Fruit fly (Drosophila melanogaster) S2 (cell line): ENCODE data around the gene CG33631.

Source experiments
- CG8478 ChIP-seq: fragments of >200 bp; optimal IDR thresholded peaks from 2 replicates; lab custom pipeline; 2018
- CTCF ChIP-seq, 2 experiments: fragments of >200 bp; optimal IDR thresholded peaks; 2 replicates each; lab custom pipeline; 2018

Gene CG33631

DNA sequence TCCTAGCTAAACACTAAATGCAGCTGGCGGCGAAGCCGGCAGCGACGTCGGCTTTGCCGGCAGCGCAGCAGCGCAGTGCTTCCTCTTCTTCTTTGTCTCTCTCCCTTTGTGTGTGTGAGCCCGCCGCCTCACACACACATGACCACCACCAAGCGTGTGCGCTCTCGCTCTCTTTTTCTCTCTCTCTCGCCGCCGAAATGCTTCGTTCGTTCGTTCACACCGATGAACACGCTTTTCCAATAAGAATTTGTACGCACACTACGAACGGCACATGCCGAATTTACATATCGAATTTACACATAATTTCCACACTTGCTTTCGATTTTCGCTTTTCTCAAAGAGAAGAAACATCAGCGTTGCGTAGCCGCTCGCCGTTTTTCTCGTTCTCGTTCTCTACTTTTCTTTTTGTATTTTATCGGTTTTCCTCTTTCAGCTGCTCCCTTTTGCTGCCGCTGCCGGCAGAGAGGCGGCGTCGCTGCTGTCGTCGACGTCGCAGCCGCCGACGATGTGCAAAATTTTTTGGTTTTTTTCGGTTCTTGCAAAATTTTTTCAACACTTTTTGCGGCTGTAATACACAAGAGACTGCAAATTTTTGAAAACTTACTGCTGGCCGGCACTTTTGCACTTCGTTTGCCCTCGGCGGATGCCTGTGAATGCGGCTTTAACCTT is 45.5 kb downstream of the CG33631 start:
- TF ChIP-seq CTCF (optimal IDR thresholded peaks at IDR 0.05; lab: Kevin White, UChicago) (no peak), CG8478 (lab: Kevin White, UChicago) (no peak)

DNA sequence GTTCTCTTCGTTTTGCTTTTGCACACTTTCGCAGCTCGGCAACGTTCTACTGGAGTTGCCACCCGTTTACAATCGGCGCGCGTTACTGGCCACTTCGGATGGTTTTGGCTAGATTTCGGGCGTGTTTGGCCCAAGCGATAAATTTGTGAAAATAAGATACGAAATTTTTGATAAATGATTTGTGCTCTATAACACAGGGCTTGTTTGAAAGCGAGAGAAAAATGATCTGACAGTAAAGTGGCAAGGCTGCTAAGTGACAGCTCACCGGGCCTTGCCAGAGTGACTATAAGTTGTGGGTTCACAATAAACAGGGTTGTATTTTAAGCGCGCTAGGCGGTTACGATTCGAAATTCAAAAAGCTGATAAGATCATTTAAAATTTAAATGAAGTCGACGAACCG is 46.1 kb downstream of the CG33631 start, which contains the start of gene Fmr1:
TSS of gene Fmr1 (minus strand) at position 184 of the 400 bp plus-strand sequence.
- TF ChIP-seq CG8478 (lab: Kevin White, UChicago) (no peak), CTCF (optimal IDR thresholded peaks at IDR 0.05; lab: Kevin White, UChicago) (peak; percentile 40 to 41)

DNA sequence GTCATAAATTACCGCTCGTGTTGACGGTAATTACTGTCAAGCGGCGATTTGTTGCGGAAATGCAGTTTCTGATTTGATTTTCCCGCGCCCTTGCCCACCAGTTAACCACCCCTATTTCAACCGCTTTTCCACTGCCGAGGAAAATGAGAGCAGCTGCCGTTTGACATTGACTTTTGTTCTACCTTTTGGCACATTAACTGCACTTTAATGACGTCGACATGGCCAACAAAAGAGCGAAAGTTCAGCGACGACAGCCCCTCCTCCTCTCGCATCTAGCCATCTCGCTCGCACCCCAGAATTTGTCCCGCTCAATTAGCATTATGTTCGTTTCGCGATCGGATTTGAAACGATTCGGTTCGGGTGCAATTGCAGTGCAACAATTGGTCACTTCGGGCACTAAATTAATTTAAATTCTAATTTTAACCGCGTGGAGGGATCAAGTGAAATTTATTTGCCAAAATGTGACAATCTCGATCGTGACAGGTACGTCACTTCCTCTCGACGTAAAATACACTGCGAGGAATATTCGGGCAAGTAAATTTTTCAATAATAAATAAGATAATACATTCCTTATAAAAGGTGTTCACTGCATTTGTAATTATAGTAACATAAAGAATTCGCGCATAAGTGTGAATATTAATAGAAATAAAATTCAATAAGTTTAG is 47.5 kb downstream of the CG33631 start:
- TF ChIP-seq CG8478 (lab: Kevin White, UChicago) (no peak), CTCF (optimal IDR thresholded peaks at IDR 0.05; lab: Kevin White, UChicago) (no peak)

DNA sequence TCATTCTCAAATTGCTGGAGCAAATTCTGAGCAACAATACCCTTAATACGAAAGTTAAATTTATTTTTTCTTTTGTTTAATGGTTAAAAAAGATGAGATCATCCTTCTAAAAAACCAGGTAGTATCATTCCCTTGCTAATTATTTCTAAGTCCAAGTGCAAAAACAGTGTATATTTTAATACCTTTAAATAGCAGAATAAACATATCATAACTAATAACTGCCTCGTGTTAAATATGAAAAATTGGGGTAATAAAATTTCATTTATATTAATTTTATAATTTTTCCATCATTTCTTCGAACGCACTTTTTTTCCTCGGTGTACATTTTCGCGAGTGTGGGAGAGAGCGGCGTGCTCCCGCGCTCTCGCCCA is 48.0 kb downstream of the CG33631 start:
- TF ChIP-seq CG8478 (lab: Kevin White, UChicago), result no peak
- TF ChIP-seq CTCF (optimal IDR thresholded peaks at IDR 0.05; lab: Kevin White, UChicago), result no peak

DNA sequence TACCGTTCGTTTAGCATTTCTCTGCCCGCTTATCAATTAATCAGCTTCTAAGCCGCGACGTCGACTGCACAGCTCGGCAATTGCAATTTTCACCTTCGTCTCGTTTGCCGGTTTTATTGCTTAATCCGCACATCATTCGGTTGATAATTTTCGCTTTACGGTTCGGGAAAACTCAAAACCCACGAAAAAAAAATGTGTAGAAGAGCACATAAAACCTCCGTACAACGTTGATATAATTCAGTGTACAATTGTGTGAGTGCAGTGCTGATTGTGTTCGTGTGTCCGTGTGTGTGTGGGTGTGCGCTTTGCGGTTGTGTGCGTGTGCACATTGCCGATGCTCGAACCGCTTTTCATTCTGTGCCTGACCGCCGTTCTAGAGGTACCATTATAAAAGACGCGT is 48.4 kb downstream of the CG33631 start, which contains the start of gene CAH7:
TSS of gene CAH7 (plus strand) at position 43 of the 400 bp plus-strand sequence.
- TF ChIP-seq CG8478 (lab: Kevin White, UChicago) (no peak), CTCF (optimal IDR thresholded peaks at IDR 0.05; lab: Kevin White, UChicago) (no peak)

DNA sequence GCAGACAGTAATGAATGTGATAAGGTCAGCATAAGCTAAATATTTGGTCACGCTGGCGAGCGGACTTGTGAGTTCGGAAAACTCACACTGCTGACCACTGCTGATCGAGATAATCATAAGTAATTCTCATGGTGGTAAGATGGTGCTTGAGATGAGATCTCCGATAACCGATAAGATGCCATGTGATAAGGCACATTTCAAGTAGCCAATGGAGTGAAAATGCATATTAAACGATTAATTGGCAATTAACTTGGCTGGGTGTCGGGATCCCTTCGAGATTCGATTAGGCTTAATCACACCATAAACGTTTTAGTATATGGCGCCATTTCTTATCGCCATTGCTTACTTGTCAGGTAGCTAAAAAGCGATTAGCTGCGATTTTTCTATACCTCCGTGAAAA is 49.9 kb downstream of the CG33631 start:
- no peak for TF ChIP-seq CG8478 (lab: Kevin White, UChicago)
- TF ChIP-seq CTCF (optimal IDR thresholded peaks at IDR 0.05; lab: Kevin White, UChicago), result no peak
